Worm (Caenorhabditis elegans) whole organism, young adult: ENCODE data around the gene F11G11.5.
A peak's percentile ranks its signal among the peaks of the same experiment; 100 is the strongest.

Experiments used
- B0019.2 ChIP-seq: fragments of 200-800 bp; sonication (Bioruptor generic); conservative IDR thresholded peaks from 2 replicates; pipeline ENCODE4 v1.3.6; 2022; ENCODE audit warnings: missing genetic modification reagents, missing genetic modification characterization, missing compliant biosample characterization
- B0336.3 ChIP-seq: fragments of 200-800 bp; sonication (Bioruptor generic); IDR thresholded peaks from 2 replicates; pipeline ENCODE4 v1.3.6; 2022; ENCODE audit warnings: missing genetic modification characterization, missing compliant biosample characterization
- F22D6.2 ChIP-seq: sonication (generic microtip); optimal IDR thresholded peaks from 2 replicates; lab custom pipeline; 2016; ENCODE audit warnings: mild to moderate bottlenecking, missing genetic modification characterization, missing compliant biosample characterization
- F52B5.7 ChIP-seq: sonication (generic microtip); optimal IDR thresholded peaks from 2 replicates; lab custom pipeline; 2016; ENCODE audit warnings: mild to moderate bottlenecking, missing genetic modification characterization, missing compliant biosample characterization
- F57A8.1 ChIP-seq: fragments of 200-800 bp; sonication (Bioruptor generic); optimal IDR thresholded peaks from 2 replicates; lab custom pipeline; 2018; ENCODE audit warnings: mild to moderate bottlenecking, missing genetic modification characterization, moderate library complexity, missing compliant biosample characterization
- F57C9.4 ChIP-seq: sonication (generic microtip); optimal IDR thresholded peaks from 2 replicates; lab custom pipeline; 2017; ENCODE audit warnings: mild to moderate bottlenecking, missing genetic modification characterization, missing compliant biosample characterization
- K11D2.4 ChIP-seq: fragments of 200-800 bp; sonication (Bioruptor generic); IDR thresholded peaks from 2 replicates; pipeline ENCODE4 v1.3.6; 2022; ENCODE audit warnings: missing genetic modification reagents, missing genetic modification characterization, missing compliant biosample characterization
- Y53G8AR.9 ChIP-seq: fragments of 200-800 bp; sonication (Bioruptor generic); conservative IDR thresholded peaks from 2 replicates; pipeline ENCODE4 v1.3.6; 2022; ENCODE audit warnings: missing genetic modification reagents, missing genetic modification characterization, missing compliant biosample characterization
- Y95B8A.8 ChIP-seq: fragments of 200-800 bp; sonication (Bioruptor generic); IDR thresholded peaks from 2 replicates; pipeline ENCODE4 v1.3.6; 2022; ENCODE audit warnings: missing genetic modification reagents, missing genetic modification characterization, missing compliant biosample characterization
- akir-1 ChIP-seq: fragments of 200-800 bp; sonication (Bioruptor generic); optimal IDR thresholded peaks from 2 replicates; lab custom pipeline; 2018; ENCODE audit warnings: mild to moderate bottlenecking, missing genetic modification characterization, moderate library complexity, missing compliant biosample characterization
- ama-1 ChIP-seq, 3 experiments: fragments of 150-350 bp in 1 of 3; sonication (generic microtip) in 2 of 3; optimal IDR thresholded peaks; 2 replicates each; lab custom pipeline; 2014 to 2018; ENCODE audit warnings: missing biosample characterization in 2 of 3, missing genetic modification characterization in 2 of 3, missing genetic modification reagents in 2 of 3
- aptf-2 ChIP-seq: fragments of 200-800 bp; sonication (Bioruptor generic); conservative IDR thresholded peaks from 2 replicates; pipeline ENCODE4 v1.3.6; 2022; ENCODE audit warnings: missing genetic modification reagents, missing genetic modification characterization, missing compliant biosample characterization
- atf-7 ChIP-seq: sonication (generic microtip); optimal IDR thresholded peaks from 2 replicates; lab custom pipeline; 2017; ENCODE audit warnings: mild to moderate bottlenecking, missing genetic modification characterization, missing compliant biosample characterization
- attf-5 ChIP-seq: fragments of 200-800 bp; sonication (Bioruptor generic); optimal IDR thresholded peaks from 2 replicates; lab custom pipeline; 2018; ENCODE audit warnings: mild to moderate bottlenecking, missing genetic modification characterization, missing compliant biosample characterization
- cebp-1 ChIP-seq, 2 experiments: fragments of 200-800 bp in 1 of 2; sonication (Bioruptor generic) in 1 of 2; sonication (generic microtip) in 1 of 2; IDR thresholded peaks in 1 of 2; optimal IDR thresholded peaks in 1 of 2; 2 replicates each; pipeline versions ENCODE4 v1.3.6 to Lab custom; 2017 to 2022; ENCODE audit warnings: missing compliant biosample characterization in 2 of 2, missing genetic modification characterization in 2 of 2, mild to moderate bottlenecking in 1 of 2, missing genetic modification reagents in 1 of 2, moderate library complexity in 1 of 2
- cebp-2 ChIP-seq: fragments of 200-800 bp; sonication (Bioruptor generic); IDR thresholded peaks from 2 replicates; pipeline ENCODE4 v1.3.6; 2022; ENCODE audit warnings: missing genetic modification characterization, missing compliant biosample characterization
- ceh-100 ChIP-seq: fragments of 200-800 bp; sonication (Bioruptor generic); IDR thresholded peaks from 2 replicates; pipeline ENCODE4 v1.3.6; 2022; ENCODE audit warnings: missing genetic modification reagents, missing genetic modification characterization, missing compliant biosample characterization
- ceh-79 ChIP-seq: sonication (generic microtip); optimal IDR thresholded peaks from 2 replicates; lab custom pipeline; 2017; ENCODE audit warnings: mild to moderate bottlenecking, missing genetic modification characterization, missing compliant biosample characterization
- ceh-91 ChIP-seq: fragments of 200-800 bp; sonication (Bioruptor generic); IDR thresholded peaks from 2 replicates; pipeline ENCODE4 v1.3.6; 2022; ENCODE audit warnings: missing genetic modification reagents, missing genetic modification characterization, missing compliant biosample characterization
- chd-7 ChIP-seq: sonication (generic microtip); optimal IDR thresholded peaks from 2 replicates; lab custom pipeline; 2016; ENCODE audit warnings: mild to moderate bottlenecking, missing genetic modification characterization, moderate library complexity, missing compliant biosample characterization
- die-1 ChIP-seq: sonication (generic microtip); optimal IDR thresholded peaks from 2 replicates; lab custom pipeline; 2016; ENCODE audit warnings: missing genotype, mild to moderate bottlenecking, missing genetic modification characterization, missing compliant biosample characterization
- dox-1 ChIP-seq: fragments of 200-800 bp; sonication (Bioruptor generic); IDR thresholded peaks from 2 replicates; pipeline ENCODE4 v1.3.6; 2022; ENCODE audit warnings: missing genetic modification reagents, missing genetic modification characterization, missing compliant biosample characterization
- efl-1 ChIP-seq: fragments of 150-350 bp; optimal IDR thresholded peaks from 2 replicates; lab custom pipeline; 2014; ENCODE audit warnings: missing biosample characterization, missing genetic modification reagents, missing genetic modification characterization
- gei-17 ChIP-seq: fragments of 200-800 bp; sonication (Bioruptor generic); optimal IDR thresholded peaks from 2 replicates; lab custom pipeline; 2018; ENCODE audit warnings: mild to moderate bottlenecking, missing genetic modification characterization, missing compliant biosample characterization
- hmg-1.2 ChIP-seq: fragments of 200-800 bp; sonication (Bioruptor generic); IDR thresholded peaks from 2 replicates; pipeline ENCODE4 v1.3.6; 2022; ENCODE audit warnings: missing genetic modification reagents, missing genetic modification characterization, missing compliant biosample characterization
- hrde-1 ChIP-seq: sonication (generic microtip); optimal IDR thresholded peaks from 2 replicates; lab custom pipeline; 2016; ENCODE audit warnings: missing genetic modification characterization, mild to moderate bottlenecking, missing compliant biosample characterization, moderate library complexity, missing genotype, missing genetic modification reagents, borderline replicate concordance
- lin-26 ChIP-seq: fragments of 200-800 bp; sonication (Bioruptor generic); IDR thresholded peaks from 2 replicates; pipeline ENCODE4 v1.3.6; 2022; ENCODE audit warnings: missing genetic modification reagents, missing genetic modification characterization, missing compliant biosample characterization
- lin-35 ChIP-seq, 3 experiments: fragments of 150-350 bp in 2 of 3; sonication (generic microtip) in 1 of 3; optimal IDR thresholded peaks; 2 replicates each; lab custom pipeline; 2014 to 2018; ENCODE audit warnings: missing biosample characterization in 3 of 3, missing genetic modification characterization in 3 of 3, missing genetic modification reagents in 3 of 3
- lin-54 ChIP-seq: fragments of 200-800 bp; sonication (Bioruptor generic); optimal IDR thresholded peaks from 2 replicates; lab custom pipeline; 2018; ENCODE audit warnings: mild to moderate bottlenecking, missing genetic modification characterization, missing compliant biosample characterization
- lsl-1 ChIP-seq: fragments of 200-800 bp; sonication (Bioruptor generic); optimal IDR thresholded peaks from 2 replicates; lab custom pipeline; 2018; ENCODE audit warnings: mild to moderate bottlenecking, missing genetic modification characterization, moderate library complexity, missing compliant biosample characterization
- lsy-27 ChIP-seq: sonication (generic microtip); optimal IDR thresholded peaks from 2 replicates; lab custom pipeline; 2017; ENCODE audit warnings: missing genetic modification characterization, mild to moderate bottlenecking, missing compliant biosample characterization, antibody characterized with exemption, missing genotype, borderline replicate concordance; ENCODE audit not compliant: insufficient read depth
- madf-3 ChIP-seq: fragments of 200-800 bp; sonication (Bioruptor generic); IDR thresholded peaks from 2 replicates; pipeline ENCODE4 v1.3.6; 2022; ENCODE audit warnings: missing genetic modification reagents, missing genetic modification characterization, missing compliant biosample characterization
- madf-6 ChIP-seq: fragments of 200-800 bp; sonication (Bioruptor generic); IDR thresholded peaks from 2 replicates; pipeline ENCODE4 v1.3.6; 2022; ENCODE audit warnings: missing genetic modification reagents, missing genetic modification characterization, missing compliant biosample characterization
- mcd-1 ChIP-seq: fragments of 200-800 bp; sonication (Bioruptor generic); IDR thresholded peaks from 2 replicates; pipeline ENCODE4 v1.3.6; 2022; ENCODE audit warnings: missing genetic modification reagents, missing genetic modification characterization, missing compliant biosample characterization
- mel-28 ChIP-seq: sonication (generic microtip); optimal IDR thresholded peaks from 2 replicates; lab custom pipeline; 2016; ENCODE audit warnings: borderline replicate concordance, mild to moderate bottlenecking, missing genetic modification characterization, missing compliant biosample characterization
- nhr-27 ChIP-seq: fragments of 200-800 bp; sonication (Bioruptor generic); optimal IDR thresholded peaks from 2 replicates; lab custom pipeline; 2018; ENCODE audit warnings: mild to moderate bottlenecking, missing genetic modification characterization, moderate library complexity, missing compliant biosample characterization
- nhr-80 ChIP-seq: sonication (generic microtip); optimal IDR thresholded peaks from 2 replicates; lab custom pipeline; 2016; ENCODE audit warnings: missing genetic modification characterization, missing compliant biosample characterization
- repo-1 ChIP-seq: sonication (generic microtip); optimal IDR thresholded peaks from 2 replicates; lab custom pipeline; 2017; ENCODE audit warnings: mild to moderate bottlenecking, missing genetic modification characterization, missing compliant biosample characterization
- rpc-1 ChIP-seq, 2 experiments: fragments of 150-350 bp in 1 of 2; sonication (generic microtip) in 1 of 2; optimal IDR thresholded peaks; 2 replicates each; lab custom pipeline; 2014 to 2018; ENCODE audit warnings: missing biosample characterization in 1 of 2, missing genetic modification characterization in 1 of 2, missing genetic modification reagents in 1 of 2, missing genotype in 1 of 2
- snpc-4 ChIP-seq, 5 experiments: fragments of 150-350 bp in 1 of 5; sonication (generic microtip) in 4 of 5; optimal IDR thresholded peaks; 2 replicates each; lab custom pipeline; 2014 to 2018; ENCODE audit warnings: missing genetic modification characterization in 5 of 5, missing biosample characterization in 3 of 5, antibody characterized with exemption in 2 of 5, mild to moderate bottlenecking in 2 of 5, missing compliant biosample characterization in 2 of 5, missing genotype in 2 of 5, moderate library complexity in 2 of 5, missing genetic modification reagents in 1 of 5
- sptf-2 ChIP-seq: fragments of 200-800 bp; sonication (Bioruptor generic); optimal IDR thresholded peaks from 2 replicates; lab custom pipeline; 2018; ENCODE audit warnings: mild to moderate bottlenecking, missing genetic modification characterization, missing compliant biosample characterization
- zfh-2 ChIP-seq: fragments of 200-800 bp; sonication (Bioruptor generic); conservative IDR thresholded peaks from 2 replicates; pipeline ENCODE4 v1.3.6; 2022; ENCODE audit warnings: missing genetic modification reagents, missing genetic modification characterization, missing compliant biosample characterization
- zim-3 ChIP-seq: sonication (generic microtip); optimal IDR thresholded peaks from 2 replicates; lab custom pipeline; 2017; ENCODE audit warnings: mild to moderate bottlenecking, missing genetic modification characterization, moderate library complexity, missing compliant biosample characterization
- ztf-26 ChIP-seq: sonication (generic microtip); optimal IDR thresholded peaks from 2 replicates; lab custom pipeline; 2017; ENCODE audit warnings: missing genetic modification characterization, missing compliant biosample characterization

Gene F11G11.5

DNA sequence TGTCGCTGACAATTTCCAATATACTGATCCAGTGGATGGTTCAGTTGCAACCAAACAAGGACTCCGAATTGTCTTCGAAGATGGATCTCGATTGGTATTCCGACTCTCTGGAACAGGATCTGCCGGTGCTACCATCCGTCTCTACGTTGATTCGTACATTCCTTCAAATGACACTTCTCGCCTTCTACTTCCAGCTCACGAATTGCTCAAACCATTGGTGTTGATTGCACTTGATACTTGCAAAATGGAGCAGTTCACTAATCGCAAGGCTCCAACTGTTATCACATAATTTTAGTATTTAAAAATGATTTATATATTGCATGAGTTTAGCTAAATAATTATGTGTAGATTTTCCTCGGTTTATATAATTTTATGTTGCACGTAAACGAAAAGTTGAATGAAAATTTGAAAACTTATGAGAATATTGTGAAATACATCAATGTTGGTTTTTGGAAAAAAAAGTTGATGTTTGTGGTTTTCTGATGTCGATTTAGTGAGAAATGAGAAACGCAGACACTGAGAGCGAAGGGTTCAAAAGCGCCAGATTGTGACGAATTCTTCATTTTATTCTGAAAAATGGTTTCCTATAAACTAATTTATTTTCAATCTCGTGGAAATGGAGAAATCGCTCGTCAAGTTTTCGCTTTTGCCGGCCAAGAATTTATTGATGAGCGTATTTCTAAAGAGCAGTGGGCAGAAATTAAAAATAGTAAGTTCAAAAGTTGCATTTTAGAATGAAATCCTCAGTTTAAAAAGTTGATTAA, 33.5 kb downstream of the F11G11.5 start, which contains the start of gene gst-9:
gst-9 (plus strand) TSS at position 574 of the 764 bp plus-strand sequence.
- TF ChIP-seq B0336.3 (GFP tag; lab: Robert Waterston, UW) (peak; percentile 69), nhr-80 (tag; lab: Kevin White, UChicago) (peak; percentile 40), chd-7 (tag; lab: Kevin White, UChicago) (peak; percentile 28), F22D6.2 (no peak), zim-3 (tag; lab: Kevin White, UChicago) (peak; percentile 11), ceh-100 (GFP tag; lab: Robert Waterston, UW) (no peak), die-1 (tag; lab: Kevin White, UChicago) (no peak), cebp-2 (GFP tag; lab: Robert Waterston, UW) (0 out of 2 replicates have a peak, but pooled peaks have one; percentile 5), B0019.2 (GFP tag; lab: Robert Waterston, UW) (no peak), Y53G8AR.9 (GFP tag; lab: Robert Waterston, UW) (peak; percentile 83), rpc-1 (optimal IDR thresholded peaks at IDR 0.05; lab: Kevin White, UChicago) (no peak), rpc-1 (tag; optimal IDR thresholded peaks at IDR 0.05; lab: Kevin White, UChicago) (no peak), F57A8.1 (no peak), nhr-27 (tag; lab: Kevin White, UChicago) (no peak), mcd-1 (GFP tag; lab: Robert Waterston, UW) (peak; percentile 30; the same call in 1 of the 2 replicates), F52B5.7 (tag; lab: Kevin White, UChicago) (peak; percentile 51), akir-1 (GFP tag; lab: Kevin White, UChicago) (no peak), lin-35 (GFP tag; optimal IDR thresholded peaks at IDR 0.05; lab: Kevin White, UChicago) (peak in 1 of 3 experiments; percentile 49), atf-7 (tag; lab: Kevin White, UChicago) (peak; percentile 64), K11D2.4 (GFP tag; lab: Robert Waterston, UW) (peak; percentile 68; the same call in 1 of the 2 replicates), lin-54 (GFP tag; lab: Kevin White, UChicago) (peak; percentile 53), hmg-1.2 (GFP tag; lab: Robert Waterston, UW) (peak; percentile 36), Y95B8A.8 (GFP tag; lab: Robert Waterston, UW) (no peak), repo-1 (tag; lab: Kevin White, UChicago) (peak; percentile 83), lsl-1 (GFP tag; lab: Kevin White, UChicago) (peak; percentile 5), madf-6 (GFP tag; lab: Robert Waterston, UW) (peak; percentile 55; the same call in 1 of the 2 replicates), ceh-91 (GFP tag; lab: Robert Waterston, UW) (no peak), lsy-27 (tag; lab: Kevin White, UChicago) (no peak), snpc-4 (GFP tag; optimal IDR thresholded peaks at IDR 0.05; lab: Kevin White, UChicago) (no peak), snpc-4 (tag; optimal IDR thresholded peaks at IDR 0.05; lab: Kevin White, UChicago) (peak in 2 of 4 experiments; percentile 4 to 16), aptf-2 (GFP tag; lab: Robert Waterston, UW) (no peak), gei-17 (peak; percentile 14), mel-28 (tag; lab: Kevin White, UChicago) (no peak), hrde-1 (tag; lab: Kevin White, UChicago) (no peak), ztf-26 (peak; percentile 46), attf-5 (GFP tag; lab: Kevin White, UChicago) (peak; percentile 60), F57C9.4 (tag; lab: Kevin White, UChicago) (peak; percentile 44), efl-1 (GFP tag; lab: Kevin White, UChicago) (no peak), sptf-2 (no peak), lin-26 (GFP tag; lab: Robert Waterston, UW) (0 out of 2 replicates have a peak, but pooled peaks have one; percentile 50), zfh-2 (GFP tag; lab: Robert Waterston, UW) (no peak), ama-1 (optimal IDR thresholded peaks at IDR 0.05; lab: Kevin White, UChicago) (peak; percentile 54), ama-1 (GFP tag; optimal IDR thresholded peaks at IDR 0.05; lab: Kevin White, UChicago) (no peak), cebp-1 (GFP tag; IDR thresholded peaks at IDR 0.05; lab: Robert Waterston, UW) (peak; percentile 68), cebp-1 (tag; optimal IDR thresholded peaks at IDR 0.05; lab: Kevin White, UChicago) (peak; percentile 82), ceh-79 (peak; percentile 55), dox-1 (GFP tag; lab: Robert Waterston, UW) (peak; percentile 55), madf-3 (peak; percentile 44; the same call in 1 of the 2 replicates)
